Worm (Caenorhabditis elegans) whole organism, midembryonic: ENCODE data around the gene ncx-8.

ENCODE experiments used
- flt-1 ChIP-seq: fragments of 200-800 bp; sonication (Bioruptor generic); IDR thresholded peaks from 2 replicates; pipeline ENCODE4 v1.3.6; 2022; ENCODE audit warnings: missing genetic modification characterization, missing compliant biosample characterization
- med-1 ChIP-seq: sonication (generic microtip); optimal IDR thresholded peaks from 2 replicates; lab custom pipeline; 2017; ENCODE audit warnings: missing genetic modification characterization, mild to moderate bottlenecking, missing compliant biosample characterization, antibody characterized with exemption, missing genetic modification reagents; ENCODE audit not compliant: insufficient read depth

DNA sequence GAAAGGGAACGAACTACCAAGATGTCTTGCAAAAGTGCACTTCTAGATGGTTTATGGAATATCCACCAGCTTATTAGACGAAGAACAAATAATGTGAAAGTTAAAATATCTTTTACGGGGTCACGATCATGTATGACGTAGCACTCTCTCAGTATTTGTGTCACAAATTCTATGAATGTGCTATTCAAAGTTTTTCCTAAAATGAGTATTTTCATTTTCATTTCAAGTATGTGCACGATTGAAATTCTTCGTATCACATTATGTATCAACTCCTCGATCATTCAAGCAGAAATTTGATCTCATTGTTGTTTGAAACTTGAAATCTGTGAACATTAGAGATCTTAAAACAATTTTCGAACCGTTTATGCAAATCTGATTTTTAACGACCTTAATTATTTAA lies 9.5 kb downstream of the ncx-8 start:
- TF ChIP-seq flt-1 (GFP tag; lab: Robert Waterston, UW) (no peak), med-1 (GFP tag; lab: Kevin White, UChicago) (no peak)
